Fruit fly (Drosophila melanogaster): ENCODE data around the gene CG33493.

The CG33493 gene

DNA sequence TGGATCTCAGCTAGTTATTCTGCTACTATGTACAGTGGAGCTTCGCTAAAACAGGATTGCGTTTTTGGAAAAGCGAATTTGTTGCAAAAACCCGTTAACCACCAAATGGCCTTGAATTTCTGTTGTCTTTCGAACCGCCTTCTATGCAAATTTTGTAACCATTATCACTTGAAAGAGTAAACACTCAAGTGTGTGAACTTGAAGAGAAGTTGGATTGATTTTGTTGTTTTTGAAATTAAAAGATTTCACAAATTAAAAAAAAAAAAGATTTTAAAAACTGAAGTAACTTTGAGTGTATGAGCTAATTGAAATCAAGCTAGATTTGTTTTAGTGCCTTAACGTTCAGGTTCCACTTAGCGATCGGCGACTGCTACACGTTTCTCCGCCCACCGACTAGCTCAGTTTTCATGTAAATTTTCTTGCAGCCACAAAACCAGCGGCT lies 9.0 kb downstream of the CG33493 start (continued):
- peak; percentile 62; the same call in 1 of the 3 replicates for TF ChIP-seq CG7357 (GFP tag; IDR thresholded peaks at IDR 0.05)
- TF ChIP-seq Sry-β (GFP tag; optimal IDR thresholded peaks at IDR 0.05), result no peak
- no peak for TF ChIP-seq hb (GFP tag; IDR thresholded peaks at IDR 0.05; ENCODE audit: partially characterized antibody)
- peak; percentile 60 for TF ChIP-seq org-1 (GFP tag; optimal IDR thresholded peaks at IDR 0.05)
- TF ChIP-seq Max (GFP tag; optimal IDR thresholded peaks at IDR 0.05), result no peak
- TF ChIP-seq slp2 (GFP tag; optimal IDR thresholded peaks at IDR 0.05), result peak; percentile 60
- peak; percentile 58 for TF ChIP-seq CG1233 (GFP tag; optimal IDR thresholded peaks at IDR 0.05)
- TF ChIP-seq HmgD (GFP tag; optimal IDR thresholded peaks at IDR 0.05), result no peak
- TF ChIP-seq aop (GFP tag; IDR thresholded peaks at IDR 0.05), result no peak
- TF ChIP-seq PHDP (tag; optimal IDR thresholded peaks at IDR 0.05), result peak; percentile 17
- peak; percentile 36; the same call in 1 of the 2 replicates for TF ChIP-seq CG17612 (GFP tag; IDR thresholded peaks at IDR 0.05)
- TF ChIP-seq CHES-1-like (GFP tag; optimal IDR thresholded peaks at IDR 0.05), result peak; percentile 7
- no peak for TF ChIP-seq CG11398 (GFP tag; optimal IDR thresholded peaks at IDR 0.05)
- TF ChIP-seq shn (GFP tag; optimal IDR thresholded peaks at IDR 0.05), result peak; percentile 51
- no peak for TF ChIP-seq da (GFP tag; optimal IDR thresholded peaks at IDR 0.05)
- no peak for TF ChIP-seq stwl (tag; optimal IDR thresholded peaks at IDR 0.05)
- TF ChIP-seq CG10565 (GFP tag; optimal IDR thresholded peaks at IDR 0.05), result no peak
- TF ChIP-seq CG15696 (tag; optimal IDR thresholded peaks at IDR 0.05), result peak; percentile 3
- TF ChIP-seq CG34376 (GFP tag; optimal IDR thresholded peaks at IDR 0.05), result no peak
- peak; percentile 71 for TF ChIP-seq caup (GFP tag; optimal IDR thresholded peaks at IDR 0.05; ENCODE audit: severe bottlenecking)
- TF ChIP-seq Lpt (GFP tag; optimal IDR thresholded peaks at IDR 0.05), result no peak
- TF ChIP-seq CG30403 (GFP tag; optimal IDR thresholded peaks at IDR 0.05), result peak; percentile 85
- peak; percentile 35; the same call in 1 of the 2 replicates for TF ChIP-seq chm (GFP tag; IDR thresholded peaks at IDR 0.05)
- TF ChIP-seq CG8478 (optimal IDR thresholded peaks at IDR 0.05), result no peak
- no peak for TF ChIP-seq h (optimal IDR thresholded peaks at IDR 0.05)
- TF ChIP-seq pan (optimal IDR thresholded peaks at IDR 0.05), result no peak
- peak in 1 of 2 experiments; percentile 81 for TF ChIP-seq pan (GFP tag; optimal IDR thresholded peaks at IDR 0.05 in 1 of 2, IDR thresholded peaks at IDR 0.05 in 1 of 2)
- peak; percentile 13 for TF ChIP-seq btn (GFP tag; optimal IDR thresholded peaks at IDR 0.05)
- peak; percentile 68 for TF ChIP-seq CG10979 (tag; optimal IDR thresholded peaks at IDR 0.05)
- TF ChIP-seq Bdp1 (GFP tag; optimal IDR thresholded peaks at IDR 0.05), result peak; percentile 9
- peak; percentile 16 for TF ChIP-seq Fer2 (tag; optimal IDR thresholded peaks at IDR 0.05)
- no peak for TF ChIP-seq tna (GFP tag; IDR thresholded peaks at IDR 0.05; ENCODE audit: partially characterized antibody)
- TF ChIP-seq jing (GFP tag; optimal IDR thresholded peaks at IDR 0.05), result peak; percentile 24
- peak; percentile 81 for TF ChIP-seq CG11504 (tag; optimal IDR thresholded peaks at IDR 0.05)
- TF ChIP-seq Atf3 (GFP tag; optimal IDR thresholded peaks at IDR 0.05), result peak; percentile 4
- TF ChIP-seq CG14710 (tag; optimal IDR thresholded peaks at IDR 0.05), result peak; percentile 43
- peak; percentile 68 for TF ChIP-seq CG9215 (GFP tag; IDR thresholded peaks at IDR 0.05)
- TF ChIP-seq ac (GFP tag; optimal IDR thresholded peaks at IDR 0.05), result no peak
- TF ChIP-seq psq (GFP tag; optimal IDR thresholded peaks at IDR 0.05), result no peak
- TF ChIP-seq trh (GFP tag; optimal IDR thresholded peaks at IDR 0.05), result no peak
- 0 out of 2 replicates have a peak, but pooled peaks have one; percentile 49 for TF ChIP-seq sens-2 (GFP tag; IDR thresholded peaks at IDR 0.05)
- TF ChIP-seq HLH3B (GFP tag; IDR thresholded peaks at IDR 0.05), result peak; percentile 60
- TF ChIP-seq CG9932 (GFP tag; IDR thresholded peaks at IDR 0.05), result peak; percentile 38
- no peak for TF ChIP-seq hth (optimal IDR thresholded peaks at IDR 0.05)
- TF ChIP-seq CG6689 (GFP tag; IDR thresholded peaks at IDR 0.05), result peak; percentile 69; the same call in 1 of the 2 replicates
- TF ChIP-seq CG17328 (GFP tag; IDR thresholded peaks at IDR 0.05), result peak; percentile 45; the same call in 1 of the 2 replicates
- peak; percentile 36 for TF ChIP-seq Dip3 (GFP tag; optimal IDR thresholded peaks at IDR 0.05)
- TF ChIP-seq Deaf1 (tag; optimal IDR thresholded peaks at IDR 0.05), result no peak
- TF ChIP-seq sqz (GFP tag; optimal IDR thresholded peaks at IDR 0.05), result peak; percentile 20
- TF ChIP-seq CG3995 (GFP tag; optimal IDR thresholded peaks at IDR 0.05), result peak; percentile 27
- peak; percentile 46 for TF ChIP-seq az2 (GFP tag; optimal IDR thresholded peaks at IDR 0.05)
- peak; percentile 65 for TF ChIP-seq bcd (GFP tag; optimal IDR thresholded peaks at IDR 0.05)

Data from whole organism, embryonic.